Worm (Caenorhabditis elegans) whole organism, L4/young adult: ENCODE data around the gene cey-1.

Source experiments
- W03F9.2 ChIP-seq: fragments of 150-350 bp; optimal IDR thresholded peaks from 2 replicates; lab custom pipeline; 2014; ENCODE audit warnings: missing biosample characterization, missing genetic modification characterization
- dao-5 ChIP-seq: sonication (generic microtip); optimal IDR thresholded peaks from 2 replicates; lab custom pipeline; 2016; ENCODE audit warnings: missing genotype, missing genetic modification characterization, moderate library complexity, missing compliant biosample characterization
- him-1 ChIP-seq: sonication (generic microtip); optimal IDR thresholded peaks from 2 replicates; lab custom pipeline; 2016; ENCODE audit warnings: missing genotype, missing genetic modification reagents, missing genetic modification characterization, missing compliant biosample characterization

- TF ChIP-seq W03F9.2 (tag; lab: Kevin White, UChicago), result no peak
- TF ChIP-seq dao-5 (tag; lab: Kevin White, UChicago), result no peak
- no peak for TF ChIP-seq him-1 (tag; lab: Kevin White, UChicago)
These were observed 15.4 kb downstream of the cey-1 start, which contains the start of gene F33A8.7 for ce11 chrII:11025566-11025965.
